Worm (Caenorhabditis elegans): ENCODE data around the gene C28A5.6.

The C28A5.6 gene

ce11 chrIII:4374854-4375253, 54.4 kb downstream of the C28A5.6 start, which contains the start of gene pals-26:
Gene pals-26 (plus strand): TSS chrIII:4375154.
- TF ChIP-seq ces-1 (GFP tag; optimal IDR thresholded peaks at IDR 0.05) = no peak
- TF ChIP-seq nhr-2 (tag; optimal IDR thresholded peaks at IDR 0.05) = no peak
- TF ChIP-seq mep-1 (tag; optimal IDR thresholded peaks at IDR 0.05) = no peak
- no peak for TF ChIP-seq drap-1 (GFP tag; optimal IDR thresholded peaks at IDR 0.05)
- no peak for TF ChIP-seq hlh-1 (tag; optimal IDR thresholded peaks at IDR 0.05)
- no peak for TF ChIP-seq sem-2 (GFP tag; optimal IDR thresholded peaks at IDR 0.05)
- no peak for TF ChIP-seq nhr-237 (tag; optimal IDR thresholded peaks at IDR 0.05)
- TF ChIP-seq pha-4 (tag; optimal IDR thresholded peaks at IDR 0.05) = no peak
- TF ChIP-seq ham-2 (GFP tag; optimal IDR thresholded peaks at IDR 0.05) = no peak
- TF ChIP-seq lin-13 (tag; optimal IDR thresholded peaks at IDR 0.05) = no peak
- no peak for TF ChIP-seq M03D4.4 (tag; optimal IDR thresholded peaks at IDR 0.05)

Data from whole organism, mixed stage, embryonic.